Worm (Caenorhabditis elegans): ENCODE measurements around the gene F09C12.2.
A peak's percentile ranks its signal among the peaks of the same experiment; 100 is the strongest.

Gene F09C12.2

ce11 chrII:5105020-5105419 lies 4.8 kb upstream of the F09C12.2 start (continued):
- TF ChIP-seq ccch-3 (GFP tag; optimal IDR thresholded peaks at IDR 0.05) (peak; percentile 13), pbrm-1 (GFP tag; IDR thresholded peaks at IDR 0.05) (peak; percentile 85), Y67H2A.10 (GFP tag; conservative IDR thresholded peaks at IDR 0.05) (0 out of 2 replicates have a peak, but pooled peaks have one; percentile 8), K11D2.4 (GFP tag; IDR thresholded peaks at IDR 0.05) (peak; percentile 62), tlf-1 (GFP tag; optimal IDR thresholded peaks at IDR 0.05) (peak; percentile 36), repo-1 (tag; optimal IDR thresholded peaks at IDR 0.05) (peak; percentile 79), dox-1 (GFP tag; IDR thresholded peaks at IDR 0.05) (peak; percentile 90; the same call in 1 of the 2 replicates), F39B2.1 (GFP tag; IDR thresholded peaks at IDR 0.05) (no peak), lir-1 (GFP tag; conservative IDR thresholded peaks at IDR 0.05) (peak; percentile 61; the same call in 1 of the 2 replicates), ceh-100 (GFP tag; IDR thresholded peaks at IDR 0.05) (peak; percentile 78), nfya-1 (tag; optimal IDR thresholded peaks at IDR 0.05; ENCODE audit: borderline replicate concordance, insufficient read depth) (no peak), B0261.1 (tag; optimal IDR thresholded peaks at IDR 0.05) (peak; percentile 97), ztf-25 (GFP tag; IDR thresholded peaks at IDR 0.05) (peak; percentile 92), attf-3 (GFP tag; conservative IDR thresholded peaks at IDR 0.05) (peak; percentile 52), B0035.1 (tag; optimal IDR thresholded peaks at IDR 0.05) (peak; percentile 27), F57A8.1 (GFP tag; optimal IDR thresholded peaks at IDR 0.05) (peak; percentile 73), ztf-26 (tag; optimal IDR thresholded peaks at IDR 0.05) (peak; percentile 86), lsy-27 (tag; optimal IDR thresholded peaks at IDR 0.05; ENCODE audit: borderline replicate concordance, insufficient read depth) (peak; percentile 60), K12H6.12 (tag; optimal IDR thresholded peaks at IDR 0.05) (peak; percentile 64), aptf-2 (GFP tag; conservative IDR thresholded peaks at IDR 0.05) (0 out of 2 replicates have a peak, but pooled peaks have one; percentile 56), ceh-91 (GFP tag; IDR thresholded peaks at IDR 0.05) (no peak), ekl-4 (GFP tag; IDR thresholded peaks at IDR 0.05) (peak; percentile 89), attf-6 (GFP tag; IDR thresholded peaks at IDR 0.05) (peak; percentile 71), efl-1 (GFP tag; optimal IDR thresholded peaks at IDR 0.05) (no peak), F23B12.7 (tag; optimal IDR thresholded peaks at IDR 0.05; ENCODE audit: insufficient read depth) (peak; percentile 90), ceh-79 (tag; optimal IDR thresholded peaks at IDR 0.05) (peak; percentile 70), ztf-22 (GFP tag; optimal IDR thresholded peaks at IDR 0.05) (no peak), snpc-1.1 (tag; optimal IDR thresholded peaks at IDR 0.05; ENCODE audit: insufficient read depth) (peak; percentile 70), rec-8 (tag; optimal IDR thresholded peaks at IDR 0.05) (peak; percentile 91 to 94), F33H1.4 (GFP tag; IDR thresholded peaks at IDR 0.05) (peak; percentile 46), lag-1 (GFP tag; IDR thresholded peaks at IDR 0.05) (no peak), him-1 (tag; optimal IDR thresholded peaks at IDR 0.05) (peak; percentile 98), madf-6 (GFP tag; IDR thresholded peaks at IDR 0.05) (peak; percentile 75), Y53G8AR.9 (GFP tag; conservative IDR thresholded peaks at IDR 0.05) (peak; percentile 61), hmg-1.2 (GFP tag; IDR thresholded peaks at IDR 0.05) (peak; percentile 85), die-1 (tag; optimal IDR thresholded peaks at IDR 0.05) (peak; percentile 95), F55B11.4 (tag; optimal IDR thresholded peaks at IDR 0.05; ENCODE audit: borderline replicate concordance, insufficient read depth) (no peak), athp-1 (tag; optimal IDR thresholded peaks at IDR 0.05) (peak; percentile 90), hsf-1 (GFP tag; IDR thresholded peaks at IDR 0.05) (peak; percentile 54; the same call in 1 of the 2 replicates), egl-18 (GFP tag; IDR thresholded peaks at IDR 0.05) (0 out of 2 replicates have a peak, but pooled peaks have one; percentile 57), F49E8.2 (tag; optimal IDR thresholded peaks at IDR 0.05; ENCODE audit: insufficient read depth) (peak; percentile 64), attf-5 (GFP tag; optimal IDR thresholded peaks at IDR 0.05) (peak; percentile 77), nhr-80 (tag; optimal IDR thresholded peaks at IDR 0.05) (peak; percentile 54), F10E7.11 (tag; optimal IDR thresholded peaks at IDR 0.05) (peak; percentile 79), snpc-1.3 (tag; optimal IDR thresholded peaks at IDR 0.05; ENCODE audit: insufficient read depth) (peak; percentile 89), hrde-1 (tag; optimal IDR thresholded peaks at IDR 0.05; ENCODE audit: borderline replicate concordance) (peak; percentile 90)

Data from whole organism, young adult.